Fruit fly (Drosophila melanogaster): ENCODE measurements around the gene GatA.

GatA gene

dm6 chr3R:19028758-19029157, at the start of gene GatA, which contains the start of gene P5cr:
GatA (minus strand) TSS chr3R:19028857.
P5cr (plus strand) TSS chr3R:19028931.
- peak; percentile 80 for TF ChIP-seq CG14711 (tag; optimal IDR thresholded peaks at IDR 0.05)
- TF ChIP-seq cic (GFP tag; optimal IDR thresholded peaks at IDR 0.05): peak; percentile 59
- TF ChIP-seq kay (GFP tag; ENCODE audit: borderline replicate concordance): no peak
- peak; percentile 83 for TF ChIP-seq CG12768 (GFP tag; optimal IDR thresholded peaks at IDR 0.05)
- TF ChIP-seq bab1 (GFP tag; optimal IDR thresholded peaks at IDR 0.05): peak; percentile 68
- TF ChIP-seq Hr96 (GFP tag; optimal IDR thresholded peaks at IDR 0.05): peak; percentile 40
- TF ChIP-seq Crg-1 (GFP tag; optimal IDR thresholded peaks at IDR 0.05): peak; percentile 86
- TF ChIP-seq ovo (GFP tag; optimal IDR thresholded peaks at IDR 0.05): peak; percentile 26
- peak; percentile 72 for TF ChIP-seq CG11617 (GFP tag; optimal IDR thresholded peaks at IDR 0.05)
- peak; percentile 85 for TF ChIP-seq CG7045 (GFP tag; optimal IDR thresholded peaks at IDR 0.05)
- peak; percentile 75 for TF ChIP-seq CG1620 (GFP tag; optimal IDR thresholded peaks at IDR 0.05)
- peak; percentile 86 for TF ChIP-seq CG7101 (tag; optimal IDR thresholded peaks at IDR 0.05)
- TF ChIP-seq pad (GFP tag; optimal IDR thresholded peaks at IDR 0.05): peak; percentile 56
- TF ChIP-seq Mnt (GFP tag; optimal IDR thresholded peaks at IDR 0.05): peak; percentile 75
- TF ChIP-seq CG33017 (tag; optimal IDR thresholded peaks at IDR 0.05): peak; percentile 88
- TF ChIP-seq tj (GFP tag; optimal IDR thresholded peaks at IDR 0.05): peak; percentile 8
- no peak for TF ChIP-seq cnc (optimal IDR thresholded peaks at IDR 0.05)
- peak; percentile 65 for TF ChIP-seq Clk (GFP tag; optimal IDR thresholded peaks at IDR 0.05)
- TF ChIP-seq toe (GFP tag; optimal IDR thresholded peaks at IDR 0.05): no peak
- no peak for TF ChIP-seq CG5204 (GFP tag; optimal IDR thresholded peaks at IDR 0.05)

dm6 chr3R:19077856-19078255, 49.2 kb upstream of the GatA start:
- TF ChIP-seq toe (GFP tag; optimal IDR thresholded peaks at IDR 0.05): no peak

dm6 chr3R:19075135-19075534, 46.5 kb upstream of the GatA start:
- TF ChIP-seq CG7101 (tag; optimal IDR thresholded peaks at IDR 0.05) (no peak), Clk (GFP tag; optimal IDR thresholded peaks at IDR 0.05) (no peak), CG7045 (GFP tag; optimal IDR thresholded peaks at IDR 0.05) (no peak), CG33017 (tag; optimal IDR thresholded peaks at IDR 0.05) (no peak), cnc (optimal IDR thresholded peaks at IDR 0.05) (no peak), pad (GFP tag; optimal IDR thresholded peaks at IDR 0.05) (no peak), bab1 (GFP tag; optimal IDR thresholded peaks at IDR 0.05) (no peak), ovo (GFP tag; optimal IDR thresholded peaks at IDR 0.05) (no peak), CG12768 (GFP tag; optimal IDR thresholded peaks at IDR 0.05) (no peak), kay (GFP tag; ENCODE audit: borderline replicate concordance) (no peak), Crg-1 (GFP tag; optimal IDR thresholded peaks at IDR 0.05) (no peak), Hr96 (GFP tag; optimal IDR thresholded peaks at IDR 0.05) (no peak), toe (GFP tag; optimal IDR thresholded peaks at IDR 0.05) (no peak), CG5204 (GFP tag; optimal IDR thresholded peaks at IDR 0.05) (no peak), tj (GFP tag; optimal IDR thresholded peaks at IDR 0.05) (no peak), CG14711 (tag; optimal IDR thresholded peaks at IDR 0.05) (no peak), CG11617 (GFP tag; optimal IDR thresholded peaks at IDR 0.05) (no peak)

dm6 chr3R:19074207-19074606, 45.5 kb upstream of the GatA start:
- no peak for TF ChIP-seq CG33017 (tag; optimal IDR thresholded peaks at IDR 0.05)
- TF ChIP-seq Clk (GFP tag; optimal IDR thresholded peaks at IDR 0.05): no peak
- TF ChIP-seq tj (GFP tag; optimal IDR thresholded peaks at IDR 0.05): no peak
- TF ChIP-seq CG14711 (tag; optimal IDR thresholded peaks at IDR 0.05): no peak
- TF ChIP-seq Hr96 (GFP tag; optimal IDR thresholded peaks at IDR 0.05): no peak
- TF ChIP-seq CG7045 (GFP tag; optimal IDR thresholded peaks at IDR 0.05): no peak
- no peak for TF ChIP-seq CG11617 (GFP tag; optimal IDR thresholded peaks at IDR 0.05)
- TF ChIP-seq Mnt (GFP tag; optimal IDR thresholded peaks at IDR 0.05): no peak
- no peak for TF ChIP-seq CG7101 (tag; optimal IDR thresholded peaks at IDR 0.05)
- no peak for TF ChIP-seq cic (GFP tag; optimal IDR thresholded peaks at IDR 0.05)
- no peak for TF ChIP-seq pad (GFP tag; optimal IDR thresholded peaks at IDR 0.05)
- no peak for TF ChIP-seq ovo (GFP tag; optimal IDR thresholded peaks at IDR 0.05)
- no peak for TF ChIP-seq bab1 (GFP tag; optimal IDR thresholded peaks at IDR 0.05)
- no peak for TF ChIP-seq CG1620 (GFP tag; optimal IDR thresholded peaks at IDR 0.05)

dm6 chr3R:19073002-19073401, 44.3 kb upstream of the GatA start:
- TF ChIP-seq Crg-1 (GFP tag; optimal IDR thresholded peaks at IDR 0.05) (no peak), toe (GFP tag; optimal IDR thresholded peaks at IDR 0.05) (peak; percentile 21), pad (GFP tag; optimal IDR thresholded peaks at IDR 0.05) (peak; percentile 2), tj (GFP tag; optimal IDR thresholded peaks at IDR 0.05) (peak; percentile 5), CG1620 (GFP tag; optimal IDR thresholded peaks at IDR 0.05) (no peak), CG11617 (GFP tag; optimal IDR thresholded peaks at IDR 0.05) (peak; percentile 23), CG12768 (GFP tag; optimal IDR thresholded peaks at IDR 0.05) (peak; percentile 16), bab1 (GFP tag; optimal IDR thresholded peaks at IDR 0.05) (peak; percentile 58), CG7101 (tag; optimal IDR thresholded peaks at IDR 0.05) (peak; percentile 49), kay (GFP tag; ENCODE audit: borderline replicate concordance) (peak; percentile 89), ovo (GFP tag; optimal IDR thresholded peaks at IDR 0.05) (no peak), CG5204 (GFP tag; optimal IDR thresholded peaks at IDR 0.05) (peak; percentile 58), CG33017 (tag; optimal IDR thresholded peaks at IDR 0.05) (peak; percentile 14), Clk (GFP tag; optimal IDR thresholded peaks at IDR 0.05) (no peak), Mnt (GFP tag; optimal IDR thresholded peaks at IDR 0.05) (no peak), CG14711 (tag; optimal IDR thresholded peaks at IDR 0.05) (peak; percentile 15), cnc (optimal IDR thresholded peaks at IDR 0.05) (no peak), Hr96 (GFP tag; optimal IDR thresholded peaks at IDR 0.05) (peak; percentile 10), CG7045 (GFP tag; optimal IDR thresholded peaks at IDR 0.05) (peak; percentile 59), cic (GFP tag; optimal IDR thresholded peaks at IDR 0.05) (peak; percentile 36)

dm6 chr3R:19071951-19072350, 43.3 kb upstream of the GatA start:
- TF ChIP-seq pad (GFP tag; optimal IDR thresholded peaks at IDR 0.05) (no peak), tj (GFP tag; optimal IDR thresholded peaks at IDR 0.05) (no peak), Clk (GFP tag; optimal IDR thresholded peaks at IDR 0.05) (no peak), toe (GFP tag; optimal IDR thresholded peaks at IDR 0.05) (no peak), CG7101 (tag; optimal IDR thresholded peaks at IDR 0.05) (no peak), Crg-1 (GFP tag; optimal IDR thresholded peaks at IDR 0.05) (no peak), CG5204 (GFP tag; optimal IDR thresholded peaks at IDR 0.05) (no peak), kay (GFP tag; ENCODE audit: borderline replicate concordance) (no peak), CG12768 (GFP tag; optimal IDR thresholded peaks at IDR 0.05) (no peak), CG14711 (tag; optimal IDR thresholded peaks at IDR 0.05) (no peak), ovo (GFP tag; optimal IDR thresholded peaks at IDR 0.05) (no peak), cnc (optimal IDR thresholded peaks at IDR 0.05) (no peak), Mnt (GFP tag; optimal IDR thresholded peaks at IDR 0.05) (no peak), CG7045 (GFP tag; optimal IDR thresholded peaks at IDR 0.05) (no peak), bab1 (GFP tag; optimal IDR thresholded peaks at IDR 0.05) (no peak), cic (GFP tag; optimal IDR thresholded peaks at IDR 0.05) (no peak), Hr96 (GFP tag; optimal IDR thresholded peaks at IDR 0.05) (no peak), CG33017 (tag; optimal IDR thresholded peaks at IDR 0.05) (no peak)

Measured in whole organism, adult.